Fruit fly (Drosophila melanogaster) whole organism, embryonic: ENCODE results near the gene smash.

Experiments
- Adf1 ChIP-seq: fragments of 200-800 bp; sonication (Bioruptor generic); IDR thresholded peaks from 2 replicates; pipeline ENCODE4 v1.3.6; 2022; ENCODE audit warnings: missing biosample characterization, missing genetic modification characterization
- Bgb ChIP-seq: fragments of 200-800 bp; sonication (Bioruptor generic); IDR thresholded peaks from 2 replicates; pipeline ENCODE4 v1.3.6; 2022; ENCODE audit warnings: missing biosample characterization, missing genetic modification characterization; ENCODE audit not compliant: partially characterized antibody
- CG11696 ChIP-seq: fragments of 200-800 bp; sonication (Bioruptor generic); IDR thresholded peaks from 2 replicates; pipeline ENCODE4 v1.3.6; 2022; ENCODE audit warnings: missing biosample characterization, missing genetic modification characterization
- CG12104 ChIP-seq: fragments of 200-800 bp; sonication (Bioruptor generic); optimal IDR thresholded peaks from 3 replicates; lab custom pipeline; 2016; ENCODE audit warnings: missing biosample characterization, missing genetic modification characterization
- CG13624 ChIP-seq: fragments of 200-800 bp; sonication (Bioruptor generic); optimal IDR thresholded peaks from 2 replicates; lab custom pipeline; 2016; ENCODE audit warnings: missing biosample characterization, missing genetic modification characterization
- CG13894 ChIP-seq: fragments of 200-800 bp; sonication (Bioruptor generic); optimal IDR thresholded peaks from 3 replicates; lab custom pipeline; 2018; ENCODE audit warnings: missing biosample characterization, mild to moderate bottlenecking, missing genetic modification characterization, moderate library complexity
- CG14050 ChIP-seq: fragments of 200-800 bp; sonication (Bioruptor generic); IDR thresholded peaks from 3 replicates; pipeline ENCODE4 v1.3.6; 2022; ENCODE audit warnings: missing biosample characterization, missing genetic modification characterization
- CG1647 ChIP-seq: fragments of 200-800 bp; sonication (Bioruptor generic); optimal IDR thresholded peaks from 3 replicates; lab custom pipeline; 2016; ENCODE audit warnings: missing biosample characterization, missing genetic modification characterization
- CG16815 ChIP-seq: fragments of 200-800 bp; sonication (Bioruptor generic); optimal IDR thresholded peaks from 3 replicates; lab custom pipeline; 2017; ENCODE audit warnings: missing biosample characterization, mild to moderate bottlenecking, missing genetic modification characterization
- CG16863 ChIP-seq: fragments of 200-800 bp; sonication (Bioruptor generic); optimal IDR thresholded peaks from 3 replicates; lab custom pipeline; 2016; ENCODE audit warnings: missing biosample characterization, missing genetic modification characterization
- CG2116 ChIP-seq: fragments of 200-800 bp; sonication (Bioruptor generic); optimal IDR thresholded peaks from 3 replicates; lab custom pipeline; 2018; ENCODE audit warnings: missing biosample characterization, mild to moderate bottlenecking, missing genetic modification characterization
- CG2199 ChIP-seq: fragments of 200-800 bp; sonication (Bioruptor generic); IDR thresholded peaks from 3 replicates; pipeline ENCODE4 v1.3.6; 2022; ENCODE audit warnings: missing biosample characterization, missing genetic modification characterization
- CG2202 ChIP-seq: fragments of 200-800 bp; sonication (Bioruptor generic); optimal IDR thresholded peaks from 2 replicates; lab custom pipeline; 2018; ENCODE audit warnings: missing biosample characterization, mild to moderate bottlenecking, missing genetic modification characterization
- CG2875 ChIP-seq: fragments of 200-800 bp; sonication (Bioruptor generic); optimal IDR thresholded peaks from 2 replicates; lab custom pipeline; 2017; ENCODE audit warnings: missing biosample characterization, mild to moderate bottlenecking, missing genetic modification characterization, missing genetic modification reagents
- CG31441 ChIP-seq: fragments of 200-800 bp; sonication (Bioruptor generic); IDR thresholded peaks from 2 replicates; pipeline ENCODE4 v1.3.6; 2022; ENCODE audit warnings: missing biosample characterization, missing genetic modification characterization
- CG7357 ChIP-seq: fragments of 200-800 bp; sonication (Bioruptor generic); IDR thresholded peaks from 3 replicates; pipeline ENCODE4 v1.3.6; 2022; ENCODE audit warnings: missing biosample characterization, missing genetic modification characterization
- CG9876 ChIP-seq: fragments of 200-800 bp; sonication (Bioruptor generic); optimal IDR thresholded peaks from 2 replicates; lab custom pipeline; 2016; ENCODE audit warnings: missing biosample characterization, missing genetic modification characterization
- Dad ChIP-seq: fragments of 200-800 bp; sonication (Bioruptor generic); optimal IDR thresholded peaks from 3 replicates; lab custom pipeline; 2016; ENCODE audit warnings: missing biosample characterization, missing genetic modification characterization
- Dfd ChIP-seq, 2 experiments: fragments of >200 bp; optimal IDR thresholded peaks; 2 replicates each; lab custom pipeline; 2017; ENCODE audit warnings: missing biosample characterization in 2 of 2, missing genetic modification characterization in 2 of 2
- Ets65A ChIP-seq: fragments of 200-800 bp; sonication (Bioruptor generic); peaks from one replicate; lab custom pipeline; 2016; ENCODE audit warnings: missing biosample characterization, missing genetic modification characterization
- Fer2 ChIP-seq: fragments of 200-800 bp; sonication (Bioruptor generic); optimal IDR thresholded peaks from 2 replicates; lab custom pipeline; 2018; ENCODE audit warnings: missing biosample characterization, mild to moderate bottlenecking, missing genetic modification characterization, moderate library complexity
- HLH3B ChIP-seq: fragments of 200-800 bp; sonication (Bioruptor generic); IDR thresholded peaks from 2 replicates; pipeline ENCODE4 v1.3.6; 2022; ENCODE audit warnings: missing biosample characterization, missing genetic modification characterization
- Hr3 ChIP-seq: fragments of 200-800 bp; sonication (Bioruptor generic); optimal IDR thresholded peaks from 3 replicates; lab custom pipeline; 2016; ENCODE audit warnings: missing biosample characterization, missing genetic modification characterization
- Hr78 ChIP-seq, 2 experiments: fragments of 200-800 bp in 1 of 2; fragments of >200 bp in 1 of 2; sonication (Bioruptor generic) in 1 of 2; optimal IDR thresholded peaks; 2 replicates each; lab custom pipeline; 2017 to 2019; ENCODE audit warnings: missing biosample characterization in 2 of 2, missing genetic modification characterization in 2 of 2, mild to moderate bottlenecking in 1 of 2, moderate library complexity in 1 of 2
- Max ChIP-seq: fragments of 200-800 bp; sonication (Bioruptor generic); optimal IDR thresholded peaks from 2 replicates; lab custom pipeline; 2016; ENCODE audit warnings: missing biosample characterization, mild to moderate bottlenecking, missing genetic modification characterization
- Sry-δ ChIP-seq: fragments of 200-800 bp; sonication (Bioruptor generic); optimal IDR thresholded peaks from 2 replicates; lab custom pipeline; 2016; ENCODE audit warnings: missing biosample characterization, missing genetic modification characterization
- amos ChIP-seq: fragments of 200-800 bp; sonication (Bioruptor generic); IDR thresholded peaks from 2 replicates; pipeline ENCODE4 v1.3.6; 2022; ENCODE audit warnings: missing biosample characterization, missing genetic modification characterization; ENCODE audit not compliant: partially characterized antibody
- ara ChIP-seq: fragments of 200-800 bp; sonication (Bioruptor generic); IDR thresholded peaks from 2 replicates; pipeline ENCODE4 v1.3.6; 2022; ENCODE audit warnings: missing biosample characterization, missing genetic modification characterization
- bbx ChIP-seq: fragments of 200-800 bp; sonication (Bioruptor generic); IDR thresholded peaks from 2 replicates; pipeline ENCODE4 v1.3.6; 2022; ENCODE audit warnings: missing biosample characterization, missing genetic modification characterization; ENCODE audit not compliant: partially characterized antibody
- cg ChIP-seq: fragments of 200-800 bp; sonication (Bioruptor generic); optimal IDR thresholded peaks from 3 replicates; lab custom pipeline; 2019; ENCODE audit warnings: missing biosample characterization, mild to moderate bottlenecking, missing genetic modification characterization, moderate library complexity
- chn ChIP-seq: fragments of 200-800 bp; sonication (Bioruptor generic); optimal IDR thresholded peaks from 2 replicates; lab custom pipeline; 2016; ENCODE audit warnings: missing biosample characterization, missing genetic modification characterization
- crol ChIP-seq: fragments of 200-800 bp; sonication (Bioruptor generic); IDR thresholded peaks from 2 replicates; pipeline ENCODE4 v1.3.6; 2022; ENCODE audit warnings: missing biosample characterization, missing genetic modification characterization
- da ChIP-seq: fragments of 200-800 bp; sonication (Bioruptor generic); optimal IDR thresholded peaks from 2 replicates; lab custom pipeline; 2016; ENCODE audit warnings: missing biosample characterization, missing genetic modification characterization
- ems ChIP-seq: fragments of 200-800 bp; sonication (Bioruptor generic); optimal IDR thresholded peaks from 3 replicates; lab custom pipeline; 2016; ENCODE audit warnings: missing biosample characterization, missing genetic modification characterization
- her ChIP-seq: fragments of 200-800 bp; sonication (Bioruptor generic); optimal IDR thresholded peaks from 2 replicates; lab custom pipeline; 2016; ENCODE audit warnings: missing biosample characterization, missing genetic modification characterization
- hkb ChIP-seq, 2 experiments: fragments of 200-800 bp in 1 of 2; fragments of >200 bp in 1 of 2; sonication (Bioruptor generic) in 1 of 2; IDR thresholded peaks in 1 of 2; optimal IDR thresholded peaks in 1 of 2; 2 replicates each; pipeline versions ENCODE4 v1.3.6 to Lab custom; 2017 to 2022; ENCODE audit warnings: missing biosample characterization in 1 of 2, missing genetic modification characterization in 1 of 2
- oc ChIP-seq: fragments of 200-800 bp; sonication (Bioruptor generic); optimal IDR thresholded peaks from 2 replicates; lab custom pipeline; 2018; ENCODE audit warnings: missing biosample characterization, mild to moderate bottlenecking, missing genetic modification characterization, moderate library complexity
- p53 ChIP-seq: fragments of 200-800 bp; sonication (Bioruptor generic); optimal IDR thresholded peaks from 2 replicates; lab custom pipeline; 2016; ENCODE audit warnings: missing biosample characterization, missing genetic modification characterization
- pros ChIP-seq: fragments of 200-800 bp; sonication (Bioruptor generic); optimal IDR thresholded peaks from 3 replicates; lab custom pipeline; 2019; ENCODE audit warnings: missing biosample characterization, mild to moderate bottlenecking, missing genetic modification characterization, moderate library complexity
- sd ChIP-seq: fragments of 200-800 bp; sonication (Bioruptor generic); optimal IDR thresholded peaks from 3 replicates; lab custom pipeline; 2018; ENCODE audit warnings: missing biosample characterization, mild to moderate bottlenecking, missing genetic modification characterization, moderate library complexity
- slou ChIP-seq: fragments of 200-800 bp; sonication (Bioruptor generic); optimal IDR thresholded peaks from 3 replicates; lab custom pipeline; 2016; ENCODE audit warnings: missing biosample characterization, missing genetic modification characterization
- sug ChIP-seq: fragments of 200-800 bp; optimal IDR thresholded peaks from 2 replicates; lab custom pipeline; 2019; ENCODE audit warnings: missing biosample characterization, mild to moderate bottlenecking, missing genetic modification characterization, moderate library complexity
- ttk ChIP-seq: fragments of 200-800 bp; sonication (Bioruptor generic); IDR thresholded peaks from 2 replicates; pipeline ENCODE4 v2.1.2; 2022; ENCODE audit warnings: missing biosample characterization, missing genetic modification characterization
- twi ChIP-seq: fragments of 200-800 bp; optimal IDR thresholded peaks from 2 replicates; lab custom pipeline; 2019; ENCODE audit warnings: missing biosample characterization, mild to moderate bottlenecking, missing genetic modification characterization, moderate library complexity
- vfl ChIP-seq: fragments of 200-800 bp; sonication (Bioruptor generic); optimal IDR thresholded peaks from 2 replicates; lab custom pipeline; 2016; ENCODE audit warnings: missing biosample characterization, missing genetic modification characterization
- vnd ChIP-seq: fragments of 200-800 bp; sonication (Bioruptor generic); IDR thresholded peaks from 3 replicates; pipeline ENCODE4 v1.3.6; 2022; ENCODE audit warnings: missing biosample characterization, missing genetic modification characterization; ENCODE audit not compliant: partially characterized antibody
- wek ChIP-seq: fragments of 200-800 bp; sonication (Bioruptor generic); optimal IDR thresholded peaks from 3 replicates; lab custom pipeline; 2018; ENCODE audit warnings: missing biosample characterization, mild to moderate bottlenecking, missing genetic modification characterization, moderate library complexity
- zen2 ChIP-seq: fragments of 200-800 bp; sonication (Bioruptor generic); IDR thresholded peaks from 3 replicates; pipeline ENCODE4 v1.3.6; 2022; ENCODE audit warnings: missing biosample characterization, missing genetic modification characterization; ENCODE audit not compliant: partially characterized antibody

Gene smash

DNA sequence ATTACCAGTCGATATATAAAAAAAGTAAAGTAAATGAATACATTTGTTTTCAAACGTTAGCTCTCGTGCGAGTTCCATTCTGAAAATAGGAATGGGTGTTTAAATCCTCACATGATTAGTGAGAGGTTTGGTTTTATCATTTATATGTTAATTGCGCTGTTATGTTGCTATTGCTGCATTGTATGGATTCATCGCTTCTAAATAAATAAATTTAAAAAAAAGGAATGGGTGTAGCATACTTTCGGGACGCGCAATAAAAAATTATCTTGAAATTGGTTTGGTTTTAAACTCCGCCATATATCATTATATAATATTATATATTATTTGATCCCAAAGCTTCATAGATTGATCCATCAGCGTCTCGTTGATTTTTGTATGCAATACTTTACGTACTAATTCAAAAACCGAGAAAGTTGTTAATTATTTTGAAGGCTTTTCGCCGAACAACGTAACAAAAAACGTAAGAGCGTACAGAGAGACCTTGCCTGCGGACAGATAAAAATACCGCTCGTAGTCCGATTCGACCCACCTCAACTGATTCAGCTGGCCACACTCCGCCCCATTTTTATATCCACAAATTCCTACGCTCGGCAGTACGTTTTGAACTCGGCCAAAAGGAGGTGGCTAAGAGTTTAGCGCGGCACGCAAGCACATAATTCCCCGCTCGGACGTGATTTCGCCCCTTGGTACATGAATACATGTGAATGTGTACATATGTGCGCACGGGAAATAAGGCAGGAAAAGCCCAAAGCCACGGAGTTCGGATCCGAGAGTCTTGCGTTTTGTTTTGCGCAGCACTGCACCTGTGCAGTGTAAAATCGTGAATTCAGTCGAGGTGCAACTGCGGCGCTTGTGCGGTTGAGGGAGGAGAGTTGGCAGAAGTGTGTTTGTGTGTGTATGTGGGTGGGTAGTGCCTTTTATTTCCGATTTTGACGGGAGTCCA is at the start of gene smash (continued):
- TF ChIP-seq Bgb: peak; percentile 78
- peak; percentile 65 for TF ChIP-seq her (GFP tag; lab: Kevin White, UChicago)
- TF ChIP-seq sd (tag; lab: Kevin White, UChicago): peak; percentile 98
- TF ChIP-seq bbx (GFP tag; lab: Robert Waterston, UW): peak; percentile 67
- TF ChIP-seq ttk (GFP tag; lab: Robert Waterston, UW): peak; percentile 37; the same call in 1 of the 2 replicates
- TF ChIP-seq CG11696 (GFP tag; lab: Robert Waterston, UW): 0 out of 2 replicates have a peak, but pooled peaks have one; percentile 33
- peak; percentile 10 for TF ChIP-seq Max
- no peak for TF ChIP-seq CG1647 (GFP tag; lab: Kevin White, UChicago)
- TF ChIP-seq pros (GFP tag; lab: Kevin White, UChicago): no peak
- TF ChIP-seq Dfd (GFP tag; optimal IDR thresholded peaks at IDR 0.05; lab: Kevin White, UChicago): no peak
- peak; percentile 82 for TF ChIP-seq crol (GFP tag; lab: Robert Waterston, UW)
- peak; percentile 61 for TF ChIP-seq wek (GFP tag; lab: Kevin White, UChicago)
- no peak for TF ChIP-seq CG16815 (GFP tag; lab: Kevin White, UChicago)
- peak; percentile 30 for TF ChIP-seq Ets65A (GFP tag; lab: Kevin White, UChicago)
- TF ChIP-seq CG7357: no peak
- peak; percentile 26 for TF ChIP-seq twi (tag; lab: Kevin White, UChicago)
- TF ChIP-seq hkb (optimal IDR thresholded peaks at IDR 0.05; lab: Kevin White, UChicago): no peak
- peak; percentile 58 for TF ChIP-seq hkb (GFP tag; IDR thresholded peaks at IDR 0.05; lab: Robert Waterston, UW)
- TF ChIP-seq Adf1 (GFP tag; lab: Robert Waterston, UW): peak; percentile 51; the same call in 1 of the 2 replicates
- no peak for TF ChIP-seq da (GFP tag; lab: Kevin White, UChicago)
- peak; percentile 51 for TF ChIP-seq chn (GFP tag; lab: Kevin White, UChicago)
- TF ChIP-seq vnd (GFP tag; lab: Robert Waterston, UW): no peak
- TF ChIP-seq zen2 (GFP tag; lab: Robert Waterston, UW): peak; percentile 49; the same call in 1 of the 3 replicates
- TF ChIP-seq CG2199 (GFP tag; lab: Robert Waterston, UW): peak; percentile 80
- TF ChIP-seq CG31441 (GFP tag; lab: Robert Waterston, UW): peak; percentile 43; the same call in 1 of the 2 replicates
- no peak for TF ChIP-seq slou (GFP tag; lab: Kevin White, UChicago)
- TF ChIP-seq CG9876 (GFP tag; lab: Kevin White, UChicago): no peak
- TF ChIP-seq ems (GFP tag; lab: Kevin White, UChicago): peak; percentile 1
- no peak for TF ChIP-seq CG2202 (tag; lab: Kevin White, UChicago)
- TF ChIP-seq Hr3: no peak
- peak; percentile 69 for TF ChIP-seq CG13894 (tag; lab: Kevin White, UChicago)
- TF ChIP-seq CG2875 (GFP tag; lab: Kevin White, UChicago): no peak
- TF ChIP-seq amos (GFP tag; lab: Robert Waterston, UW): peak; percentile 61; the same call in 1 of the 2 replicates
- peak; percentile 63; the same call in 1 of the 2 replicates for TF ChIP-seq HLH3B (GFP tag; lab: Robert Waterston, UW)
- TF ChIP-seq sug (tag; lab: Kevin White, UChicago): no peak
- TF ChIP-seq ara: no peak
- TF ChIP-seq p53 (GFP tag; lab: Kevin White, UChicago): no peak
- TF ChIP-seq Hr78 (GFP tag; optimal IDR thresholded peaks at IDR 0.05; lab: Kevin White, UChicago): no peak
- TF ChIP-seq CG2116: peak; percentile 49
- peak; percentile 68 for TF ChIP-seq vfl (GFP tag; lab: Kevin White, UChicago)
- peak; percentile 24 for TF ChIP-seq Dad (GFP tag; lab: Kevin White, UChicago)
- no peak for TF ChIP-seq oc (tag; lab: Kevin White, UChicago)
- no peak for TF ChIP-seq CG16863
- TF ChIP-seq cg (GFP tag; lab: Kevin White, UChicago): no peak
- TF ChIP-seq CG12104 (GFP tag; lab: Kevin White, UChicago): no peak
- no peak for TF ChIP-seq Fer2 (tag; lab: Kevin White, UChicago)
- peak; percentile 27 for TF ChIP-seq CG13624 (GFP tag; lab: Kevin White, UChicago)
- TF ChIP-seq Sry-δ (GFP tag; lab: Kevin White, UChicago): peak; percentile 26
- peak; percentile 41; the same call in 2 of the 3 replicates for TF ChIP-seq CG14050 (GFP tag; lab: Robert Waterston, UW)
